Worm (Caenorhabditis elegans) whole organism, L1 larva: Measurements from ENCODE around the gene ins-2.

Source experiments
- C04F5.9 ChIP-seq: sonication (generic microtip); optimal IDR thresholded peaks from 2 replicates; lab custom pipeline; 2016; ENCODE audit warnings: missing genetic modification characterization, missing compliant biosample characterization
- C34B4.2 ChIP-seq: sonication (generic microtip); optimal IDR thresholded peaks from 2 replicates; lab custom pipeline; 2017; ENCODE audit warnings: mild to moderate bottlenecking, missing genetic modification characterization, missing compliant biosample characterization
- Y116A8C.19 ChIP-seq: sonication (generic microtip); optimal IDR thresholded peaks from 2 replicates; lab custom pipeline; 2016; ENCODE audit warnings: missing compliant biosample characterization, missing genetic modification characterization, borderline replicate concordance
- aly-2 ChIP-seq: fragments of 150-350 bp; optimal IDR thresholded peaks from 2 replicates; lab custom pipeline; 2014; ENCODE audit warnings: missing biosample characterization, missing genetic modification characterization
- ceh-90 ChIP-seq: sonication (generic microtip); optimal IDR thresholded peaks from 2 replicates; lab custom pipeline; 2016; ENCODE audit warnings: missing genetic modification characterization, missing compliant biosample characterization
- ces-1 ChIP-seq: fragments of 150-350 bp; optimal IDR thresholded peaks from 2 replicates; lab custom pipeline; 2014; ENCODE audit warnings: missing biosample characterization, missing genetic modification reagents, missing genetic modification characterization
- dpl-1 ChIP-seq, 3 experiments: fragments of 150-350 bp in 2 of 3; sonication (generic microtip) in 1 of 3; optimal IDR thresholded peaks; 2 replicates each; lab custom pipeline; 2014 to 2017; ENCODE audit warnings: missing biosample characterization in 3 of 3, missing genetic modification characterization in 3 of 3, missing genetic modification reagents in 3 of 3
- dsc-1 ChIP-seq: sonication (generic microtip); optimal IDR thresholded peaks from 2 replicates; lab custom pipeline; 2016; ENCODE audit warnings: mild to moderate bottlenecking, missing genetic modification characterization, missing compliant biosample characterization
- efl-1 ChIP-seq, 4 experiments: fragments of 150-350 bp; optimal IDR thresholded peaks in 3 of 4; peaks in 1 of 4; 1 replicate in 1 of 4; 2 replicates in 3 of 4; lab custom pipeline; 2014; ENCODE audit warnings: missing biosample characterization in 2 of 4, missing genetic modification characterization in 2 of 4, missing genetic modification reagents in 2 of 4
- egl-13 ChIP-seq: sonication (generic microtip); optimal IDR thresholded peaks from 2 replicates; lab custom pipeline; 2016; ENCODE audit warnings: missing genotype, missing genetic modification reagents, missing genetic modification characterization, missing compliant biosample characterization
- elt-2 ChIP-seq: sonication (generic microtip); optimal IDR thresholded peaks from 2 replicates; lab custom pipeline; 2016; ENCODE audit warnings: missing genetic modification characterization, mild to moderate bottlenecking, inconsistent platforms, missing compliant biosample characterization, missing genetic modification reagents
- ets-5 ChIP-seq: fragments of 200-800 bp; sonication (Bioruptor generic); IDR thresholded peaks from 2 replicates; pipeline ENCODE4 v1.3.6; 2022; ENCODE audit warnings: missing genetic modification characterization, missing compliant biosample characterization
- fkh-8 ChIP-seq: sonication (generic microtip); optimal IDR thresholded peaks from 2 replicates; lab custom pipeline; 2016; ENCODE audit warnings: mild to moderate bottlenecking, missing genetic modification characterization, missing compliant biosample characterization
- grh-1 ChIP-seq: fragments of 200-800 bp; sonication (Bioruptor generic); IDR thresholded peaks from 2 replicates; pipeline ENCODE4 v1.3.6; 2022; ENCODE audit warnings: missing genetic modification reagents, missing genetic modification characterization, missing compliant biosample characterization
- isw-1 ChIP-seq: fragments of 200-800 bp; sonication (Bioruptor generic); IDR thresholded peaks from 2 replicates; pipeline ENCODE4 v1.3.6; 2022; ENCODE audit warnings: missing genetic modification characterization, missing compliant biosample characterization
- lin-13 ChIP-seq: fragments of 150-350 bp; optimal IDR thresholded peaks from 2 replicates; lab custom pipeline; 2014; ENCODE audit warnings: missing biosample characterization, missing genetic modification reagents, missing genetic modification characterization
- lin-14 ChIP-seq: fragments of 200-800 bp; sonication (Bioruptor generic); optimal IDR thresholded peaks from 2 replicates; lab custom pipeline; 2018; ENCODE audit warnings: mild to moderate bottlenecking, missing genetic modification characterization, moderate library complexity, missing compliant biosample characterization
- lin-15B ChIP-seq: fragments of 150-350 bp; sonication (generic microtip); optimal IDR thresholded peaks from 3 replicates; lab custom pipeline; 2014; ENCODE audit warnings: missing biosample characterization, missing genetic modification characterization
- lin-39 ChIP-seq: fragments of 150-350 bp; optimal IDR thresholded peaks from 2 replicates; lab custom pipeline; 2014; ENCODE audit warnings: missing biosample characterization, missing genetic modification reagents, missing genetic modification characterization
- lir-3 ChIP-seq: sonication (generic microtip); optimal IDR thresholded peaks from 2 replicates; lab custom pipeline; 2016; ENCODE audit warnings: mild to moderate bottlenecking, missing genetic modification characterization, moderate library complexity, missing compliant biosample characterization; ENCODE audit not compliant: poor library complexity
- lsy-2 ChIP-seq, 2 experiments: fragments of 150-350 bp; optimal IDR thresholded peaks; 2 replicates each; lab custom pipeline; 2014; ENCODE audit warnings: missing biosample characterization in 2 of 2, missing genetic modification characterization in 2 of 2
- mdl-1 ChIP-seq, 2 experiments: fragments of 150-350 bp; optimal IDR thresholded peaks; 2 replicates each; lab custom pipeline; 2014 to 2017; ENCODE audit warnings: missing biosample characterization in 2 of 2, missing genetic modification characterization in 2 of 2, inconsistent platforms in 1 of 2
- nhr-11 ChIP-seq: fragments of 150-350 bp; optimal IDR thresholded peaks from 2 replicates; lab custom pipeline; 2014; ENCODE audit warnings: missing biosample characterization, missing genetic modification characterization
- nhr-12 ChIP-seq: sonication (generic microtip); optimal IDR thresholded peaks from 2 replicates; lab custom pipeline; 2017; ENCODE audit warnings: missing biosample characterization, missing genetic modification characterization
- nhr-71 ChIP-seq: sonication (generic microtip); optimal IDR thresholded peaks from 2 replicates; lab custom pipeline; 2016; ENCODE audit warnings: mild to moderate bottlenecking, missing genetic modification characterization, moderate library complexity, missing compliant biosample characterization
- nhr-85 ChIP-seq: sonication (generic microtip); peaks from one replicate; lab custom pipeline; 2016; ENCODE audit warnings: missing genetic modification characterization, inconsistent platforms, missing compliant biosample characterization
- pax-3 ChIP-seq: fragments of 200-800 bp; sonication (Bioruptor generic); optimal IDR thresholded peaks from 2 replicates; lab custom pipeline; 2018; ENCODE audit warnings: mild to moderate bottlenecking, missing genetic modification characterization, moderate library complexity, missing compliant biosample characterization
- rnt-1 ChIP-seq: sonication (generic microtip); optimal IDR thresholded peaks from 2 replicates; lab custom pipeline; 2016; ENCODE audit warnings: mild to moderate bottlenecking, missing genetic modification characterization, moderate library complexity, missing compliant biosample characterization
- snpc-4 ChIP-seq: fragments of 150-350 bp; optimal IDR thresholded peaks from 2 replicates; lab custom pipeline; 2014; ENCODE audit warnings: missing biosample characterization, missing genetic modification characterization
- sox-4 ChIP-seq: sonication (generic microtip); optimal IDR thresholded peaks from 2 replicates; lab custom pipeline; 2016; ENCODE audit warnings: missing genetic modification characterization, missing compliant biosample characterization
- swsn-7 ChIP-seq: sonication (generic microtip); optimal IDR thresholded peaks from 2 replicates; lab custom pipeline; 2016; ENCODE audit warnings: missing genetic modification characterization, missing compliant biosample characterization
- unc-98 ChIP-seq: fragments of 200-800 bp; sonication (Bioruptor generic); IDR thresholded peaks from 2 replicates; pipeline ENCODE4 v1.3.6; 2022; ENCODE audit warnings: missing genetic modification characterization, missing compliant biosample characterization
- xbp-1 ChIP-seq: sonication (generic microtip); optimal IDR thresholded peaks from 2 replicates; lab custom pipeline; 2016; ENCODE audit warnings: missing genetic modification characterization, missing compliant biosample characterization
- ztf-11 ChIP-seq, 2 experiments: sonication (generic microtip); optimal IDR thresholded peaks; 2 replicates each; lab custom pipeline; 2016 to 2017; ENCODE audit warnings: missing genetic modification characterization in 2 of 2, missing biosample characterization in 1 of 2, missing compliant biosample characterization in 1 of 2

The ins-2 gene

DNA sequence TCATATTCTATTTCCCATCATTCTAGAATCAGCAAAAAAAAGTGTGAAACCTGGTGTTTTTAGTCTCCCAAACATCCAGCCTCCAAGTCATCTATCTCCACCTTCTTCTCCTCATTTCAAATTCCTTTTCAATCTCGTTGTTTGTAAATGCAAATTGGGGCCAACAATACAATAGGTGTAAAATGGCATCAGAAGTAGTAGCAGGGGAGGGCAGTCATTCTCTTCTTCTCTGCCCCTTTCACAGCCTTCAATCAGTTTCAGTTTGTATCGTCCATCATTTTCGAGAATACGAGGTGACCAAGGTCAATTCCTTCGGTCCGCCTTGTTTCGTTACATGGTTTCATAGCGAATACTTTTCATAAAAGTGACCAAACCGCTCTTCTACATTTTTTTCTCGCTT lies 19.0 kb upstream of the ins-2 start, which contains the start of gene B0034.4:
TSS of gene B0034.4 (minus strand) at position 229 of the 400 bp plus-strand sequence.
- TF ChIP-seq sox-4 (tag; lab: Kevin White, UChicago) (no peak), C04F5.9 (tag; lab: Kevin White, UChicago) (no peak), lir-3 (no peak), lsy-2 (tag; optimal IDR thresholded peaks at IDR 0.05; lab: Kevin White, UChicago) (no peak), lin-14 (peak; percentile 14), grh-1 (GFP tag; lab: Robert Waterston, UW) (no peak), C34B4.2 (no peak)

DNA sequence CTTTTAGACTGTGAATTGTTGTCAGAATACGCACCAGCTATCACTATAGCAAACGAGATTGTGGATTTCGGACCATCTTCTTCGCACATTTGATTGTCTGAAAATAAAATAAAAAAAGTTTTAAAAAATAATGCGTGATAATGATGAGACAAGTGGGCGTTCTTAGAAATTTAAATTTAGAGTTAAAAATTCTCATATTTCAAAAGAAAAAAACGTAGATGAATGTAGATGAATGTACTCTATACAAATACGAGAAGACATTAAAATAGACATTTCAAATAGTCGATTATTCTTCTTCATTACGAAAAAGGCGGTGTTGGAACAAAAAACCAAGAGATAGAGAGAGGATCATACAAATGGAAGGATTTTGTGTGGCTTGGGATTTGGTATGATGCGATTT lies 13.4 kb upstream of the ins-2 start, which contains the start of gene B0034.5:
TSS of gene B0034.5 (minus strand) at position 101 of the 400 bp plus-strand sequence.
- no peak for TF ChIP-seq nhr-85 (tag; lab: Kevin White, UChicago)
- no peak for TF ChIP-seq nhr-11 (tag; lab: Kevin White, UChicago)
- no peak for TF ChIP-seq lin-15B (tag; lab: Kevin White, UChicago)
- no peak for TF ChIP-seq dsc-1 (tag; lab: Kevin White, UChicago)
- TF ChIP-seq ceh-90 = no peak
- TF ChIP-seq isw-1 = no peak
- no peak for TF ChIP-seq lin-13 (GFP tag; lab: Kevin White, UChicago)
- TF ChIP-seq ztf-11 (tag; optimal IDR thresholded peaks at IDR 0.05; lab: Kevin White, UChicago) = no peak
- no peak for TF ChIP-seq elt-2 (tag; lab: Kevin White, UChicago)

- TF ChIP-seq efl-1 (optimal IDR thresholded peaks at IDR 0.05; lab: Kevin White, UChicago) = no peak
- TF ChIP-seq efl-1 (GFP tag; optimal IDR thresholded peaks at IDR 0.05 in 1 of 2; lab: Kevin White, UChicago) = no peak
- no peak for TF ChIP-seq ets-5
- TF ChIP-seq nhr-71 (tag; lab: Kevin White, UChicago) = peak; percentile 38
- TF ChIP-seq pax-3 (tag; lab: Kevin White, UChicago) = peak; percentile 14
- no peak for TF ChIP-seq dpl-1 (GFP tag; optimal IDR thresholded peaks at IDR 0.05; lab: Kevin White, UChicago)
- peak; percentile 65 for TF ChIP-seq fkh-8 (tag; lab: Kevin White, UChicago)
- TF ChIP-seq swsn-7 = no peak
These were observed 2.3 kb downstream of the ins-2 start, which contains the start of gene ins-3 for ce11 chrII:5990668-5991067. Gene ins-3 (minus strand): TSS chrII:5990768.

ce11 chrII:5996066-5996465 lies 7.7 kb downstream of the ins-2 start, which contains the start of gene ins-4:
Gene ins-4 (plus strand): TSS chrII:5996366.
- TF ChIP-seq lin-39 (tag; lab: Kevin White, UChicago) = no peak
- TF ChIP-seq xbp-1 (tag; lab: Kevin White, UChicago) = no peak
- TF ChIP-seq aly-2 = no peak

ce11 chrII:5997257-5997656 lies 8.9 kb downstream of the ins-2 start, which contains the start of gene ins-5:
Gene ins-5 (plus strand): TSS chrII:5997557.
- no peak for TF ChIP-seq mdl-1 (tag; optimal IDR thresholded peaks at IDR 0.05; lab: Kevin White, UChicago)
- no peak for TF ChIP-seq swsn-7
- no peak for TF ChIP-seq egl-13 (tag; lab: Kevin White, UChicago)
- no peak for TF ChIP-seq nhr-12 (tag; lab: Kevin White, UChicago)
- no peak for TF ChIP-seq unc-98 (GFP tag; lab: Robert Waterston, UW)
- TF ChIP-seq snpc-4 (tag; lab: Kevin White, UChicago) = no peak
- TF ChIP-seq Y116A8C.19 = no peak
- no peak for TF ChIP-seq ces-1 (GFP tag; lab: Kevin White, UChicago)
- TF ChIP-seq lsy-2 (tag; optimal IDR thresholded peaks at IDR 0.05; lab: Kevin White, UChicago) = no peak
- TF ChIP-seq rnt-1 (tag; lab: Kevin White, UChicago) = no peak
- TF ChIP-seq dsc-1 (tag; lab: Kevin White, UChicago) = no peak
